Worm (Caenorhabditis elegans): ENCODE results near the gene CD4.11.

CD4.11 gene

ce11 chrV:5614724-5615123 is 29.8 kb downstream of the CD4.11 start, which contains the start of gene M03E7.3:
M03E7.3 (plus strand) TSS chrV:5615024.
- TF ChIP-seq hlh-26 (GFP tag; conservative IDR thresholded peaks at IDR 0.05) (no peak), Y56A3A.18 (GFP tag; IDR thresholded peaks at IDR 0.05) (no peak), egl-44 (GFP tag; IDR thresholded peaks at IDR 0.05) (no peak), F23B12.7 (tag; optimal IDR thresholded peaks at IDR 0.05; ENCODE audit: insufficient read depth) (no peak), C17E4.6 (GFP tag; IDR thresholded peaks at IDR 0.05) (no peak)

DNA sequence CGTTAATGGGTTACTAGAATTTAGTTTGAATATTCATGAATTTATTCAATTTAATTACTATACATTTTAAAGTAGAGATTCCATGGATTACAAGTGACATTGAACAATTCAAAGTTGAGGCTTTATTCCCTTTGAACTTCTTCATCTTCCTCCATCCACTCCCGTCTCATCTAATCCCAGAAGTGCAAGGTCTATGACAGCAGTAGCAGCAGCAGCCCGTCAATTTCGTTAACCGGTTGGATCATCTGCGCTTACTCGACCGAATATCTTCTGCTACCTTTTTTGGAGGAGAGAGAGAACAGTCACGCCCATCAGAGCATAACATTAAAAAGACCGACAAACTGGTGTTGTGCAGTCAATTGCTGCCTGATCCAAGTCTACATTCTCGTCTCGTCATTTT is 32.4 kb downstream of the CD4.11 start, which contains the start of gene M03E7.2:
M03E7.2 (plus strand) TSS at position 301 of the 400 bp plus-strand sequence.
- TF ChIP-seq B0035.1 (tag; optimal IDR thresholded peaks at IDR 0.05): no peak
- TF ChIP-seq zim-3 (tag; optimal IDR thresholded peaks at IDR 0.05): no peak
- TF ChIP-seq cebp-1 (GFP tag; IDR thresholded peaks at IDR 0.05): no peak
- TF ChIP-seq cebp-1 (tag; optimal IDR thresholded peaks at IDR 0.05): no peak
- no peak for TF ChIP-seq C17E4.6 (GFP tag; IDR thresholded peaks at IDR 0.05)
- TF ChIP-seq ceh-58 (GFP tag; IDR thresholded peaks at IDR 0.05): no peak
- TF ChIP-seq madf-6 (GFP tag; IDR thresholded peaks at IDR 0.05): no peak
- TF ChIP-seq pha-4 (tag; optimal IDR thresholded peaks at IDR 0.05): no peak
- TF ChIP-seq F55B11.4 (tag; optimal IDR thresholded peaks at IDR 0.05; ENCODE audit: borderline replicate concordance, insufficient read depth): no peak
- no peak for TF ChIP-seq F22D6.2 (tag; optimal IDR thresholded peaks at IDR 0.05)
- no peak for TF ChIP-seq B0261.1 (tag; optimal IDR thresholded peaks at IDR 0.05)

- TF ChIP-seq somi-1 (GFP tag; optimal IDR thresholded peaks at IDR 0.05) (no peak), Y67H2A.10 (GFP tag; conservative IDR thresholded peaks at IDR 0.05) (no peak), ceh-27 (GFP tag; optimal IDR thresholded peaks at IDR 0.05) (no peak), unc-130 (GFP tag; optimal IDR thresholded peaks at IDR 0.05) (no peak), ekl-4 (GFP tag; IDR thresholded peaks at IDR 0.05) (no peak), cebp-1 (GFP tag; IDR thresholded peaks at IDR 0.05) (no peak), cebp-1 (tag; optimal IDR thresholded peaks at IDR 0.05) (no peak), hsf-1 (GFP tag; IDR thresholded peaks at IDR 0.05) (no peak), pha-4 (tag; optimal IDR thresholded peaks at IDR 0.05) (no peak), ztf-18 (tag; optimal IDR thresholded peaks at IDR 0.05) (peak; percentile 14), aptf-3 (GFP tag; IDR thresholded peaks at IDR 0.05) (no peak), Y79H2A.3 (GFP tag; conservative IDR thresholded peaks at IDR 0.05) (no peak), lin-54 (GFP tag; optimal IDR thresholded peaks at IDR 0.05) (peak; percentile 58), F39B2.1 (GFP tag; IDR thresholded peaks at IDR 0.05) (no peak), D2030.7 (GFP tag; IDR thresholded peaks at IDR 0.05) (peak; percentile 67), F23B12.7 (tag; optimal IDR thresholded peaks at IDR 0.05; ENCODE audit: insufficient read depth) (no peak), let-607 (tag; optimal IDR thresholded peaks at IDR 0.05) (no peak), Y56A3A.18 (GFP tag; IDR thresholded peaks at IDR 0.05) (no peak), madf-8 (GFP tag; conservative IDR thresholded peaks at IDR 0.05) (peak; percentile 22; the same call in 1 of the 2 replicates), lin-40 (tag; optimal IDR thresholded peaks at IDR 0.05) (no peak), madf-10 (tag; optimal IDR thresholded peaks at IDR 0.05) (no peak), lsl-1 (GFP tag; optimal IDR thresholded peaks at IDR 0.05) (peak; percentile 89), ccch-3 (GFP tag; optimal IDR thresholded peaks at IDR 0.05) (no peak), ztf-3 (GFP tag; optimal IDR thresholded peaks at IDR 0.05) (no peak), efl-1 (GFP tag; optimal IDR thresholded peaks at IDR 0.05) (peak; percentile 47), dpff-1 (tag; optimal IDR thresholded peaks at IDR 0.05) (no peak), tbx-9 (tag; optimal IDR thresholded peaks at IDR 0.05; ENCODE audit: borderline replicate concordance) (no peak), xnd-1 (tag; optimal IDR thresholded peaks at IDR 0.05) (peak; percentile 52), T26A5.8 (tag; optimal IDR thresholded peaks at IDR 0.05) (no peak), ceh-58 (GFP tag; IDR thresholded peaks at IDR 0.05) (no peak), dox-1 (GFP tag; IDR thresholded peaks at IDR 0.05) (no peak; the same call in 1 of the 2 replicates), C17E4.6 (GFP tag; IDR thresholded peaks at IDR 0.05) (no peak), hlh-12 (tag; optimal IDR thresholded peaks at IDR 0.05) (no peak), sptf-2 (GFP tag; optimal IDR thresholded peaks at IDR 0.05) (no peak), hmg-20 (GFP tag; IDR thresholded peaks at IDR 0.05) (no peak), B0336.3 (GFP tag; IDR thresholded peaks at IDR 0.05) (no peak), unc-62 (GFP tag; optimal IDR thresholded peaks at IDR 0.05) (no peak)
Observed at ce11 chrV:5619372-5619771, 34.4 kb downstream of the CD4.11 start.
